Worm (Caenorhabditis elegans) whole organism, L2 larva: Measurements from ENCODE around the gene clec-80.

Source experiments
- ZK546.5 ChIP-seq: sonication (generic microtip); optimal IDR thresholded peaks from 2 replicates; lab custom pipeline; 2017; ENCODE audit warnings: missing biosample characterization, missing genetic modification characterization
- alr-1 ChIP-seq: fragments of 150-350 bp; optimal IDR thresholded peaks from 2 replicates; lab custom pipeline; 2014; ENCODE audit warnings: missing biosample characterization, missing genetic modification characterization
- nhr-12 ChIP-seq: fragments of 150-350 bp; optimal IDR thresholded peaks from 2 replicates; lab custom pipeline; 2014; ENCODE audit warnings: missing biosample characterization, missing genetic modification characterization
- unc-55 ChIP-seq: fragments of 150-350 bp; sonication (generic microtip); optimal IDR thresholded peaks from 3 replicates; lab custom pipeline; 2014; ENCODE audit warnings: missing biosample characterization, missing genetic modification reagents, missing genetic modification characterization
- zag-1 ChIP-seq: fragments of 150-350 bp; optimal IDR thresholded peaks from 2 replicates; lab custom pipeline; 2014; ENCODE audit warnings: missing biosample characterization, missing genetic modification characterization

ce11 chrIV:2826335-2826734 is 2.8 kb downstream of the clec-80 start:
- TF ChIP-seq unc-55 (GFP tag; lab: Kevin White, UChicago): no peak
- no peak for TF ChIP-seq alr-1
- no peak for TF ChIP-seq nhr-12 (tag; lab: Kevin White, UChicago)
- no peak for TF ChIP-seq ZK546.5 (tag; lab: Kevin White, UChicago)
- TF ChIP-seq zag-1 (tag; lab: Kevin White, UChicago): no peak
